Worm (Caenorhabditis elegans) whole organism, L1 larva: Measurements from ENCODE around the gene C17H11.1.

Experiments used
- C04F5.9 ChIP-seq: sonication (generic microtip); optimal IDR thresholded peaks from 2 replicates; lab custom pipeline; 2016; ENCODE audit warnings: missing genetic modification characterization, missing compliant biosample characterization
- F16B12.6 ChIP-seq: fragments of 150-350 bp; optimal IDR thresholded peaks from 2 replicates; lab custom pipeline; 2014; ENCODE audit warnings: missing biosample characterization, missing genetic modification characterization
- alr-1 ChIP-seq: fragments of 200-800 bp; sonication (Bioruptor generic); optimal IDR thresholded peaks from 2 replicates; lab custom pipeline; 2018; ENCODE audit warnings: borderline replicate concordance, mild to moderate bottlenecking, missing genetic modification characterization, missing compliant biosample characterization
- aly-2 ChIP-seq: fragments of 150-350 bp; optimal IDR thresholded peaks from 2 replicates; lab custom pipeline; 2014; ENCODE audit warnings: missing biosample characterization, missing genetic modification characterization
- ceh-88 ChIP-seq: fragments of 200-800 bp; sonication (Bioruptor generic); IDR thresholded peaks from 2 replicates; pipeline ENCODE4 v1.3.6; 2022; ENCODE audit warnings: missing genetic modification characterization, missing compliant biosample characterization
- ces-1 ChIP-seq: fragments of 150-350 bp; optimal IDR thresholded peaks from 2 replicates; lab custom pipeline; 2014; ENCODE audit warnings: missing biosample characterization, missing genetic modification reagents, missing genetic modification characterization
- egl-13 ChIP-seq: sonication (generic microtip); optimal IDR thresholded peaks from 2 replicates; lab custom pipeline; 2016; ENCODE audit warnings: missing genotype, missing genetic modification reagents, missing genetic modification characterization, missing compliant biosample characterization
- egl-27 ChIP-seq, 2 experiments: fragments of 150-350 bp in 1 of 2; sonication (generic microtip); optimal IDR thresholded peaks; 3 replicates each; lab custom pipeline; 2017 to 2018; ENCODE audit warnings: missing biosample characterization in 2 of 2, missing genetic modification characterization in 2 of 2, missing genetic modification reagents in 2 of 2
- elt-2 ChIP-seq: sonication (generic microtip); optimal IDR thresholded peaks from 2 replicates; lab custom pipeline; 2016; ENCODE audit warnings: missing genetic modification characterization, mild to moderate bottlenecking, inconsistent platforms, missing compliant biosample characterization, missing genetic modification reagents
- elt-3 ChIP-seq, 6 experiments: fragments of 150-350 bp in 1 of 6; sonication (generic microtip); optimal IDR thresholded peaks; 2 replicates each; lab custom pipeline; 2017 to 2018; ENCODE audit warnings: missing biosample characterization in 6 of 6, missing genetic modification characterization in 6 of 6, inconsistent platforms in 1 of 6
- ets-5 ChIP-seq: fragments of 200-800 bp; sonication (Bioruptor generic); IDR thresholded peaks from 2 replicates; pipeline ENCODE4 v1.3.6; 2022; ENCODE audit warnings: missing genetic modification characterization, missing compliant biosample characterization
- fkh-10 ChIP-seq: sonication (generic microtip); optimal IDR thresholded peaks from 2 replicates; lab custom pipeline; 2017; ENCODE audit warnings: missing biosample characterization, missing genetic modification reagents, missing genetic modification characterization
- fkh-4 ChIP-seq: sonication (generic microtip); optimal IDR thresholded peaks from 2 replicates; lab custom pipeline; 2016; ENCODE audit warnings: missing compliant biosample characterization, missing genetic modification characterization, borderline replicate concordance
- fkh-8 ChIP-seq: sonication (generic microtip); optimal IDR thresholded peaks from 2 replicates; lab custom pipeline; 2016; ENCODE audit warnings: mild to moderate bottlenecking, missing genetic modification characterization, missing compliant biosample characterization
- fos-1 ChIP-seq: fragments of 150-350 bp; optimal IDR thresholded peaks from 2 replicates; lab custom pipeline; 2014; ENCODE audit warnings: missing biosample characterization, missing genetic modification characterization
- hlh-4 ChIP-seq: sonication (generic microtip); optimal IDR thresholded peaks from 2 replicates; lab custom pipeline; 2016; ENCODE audit warnings: mild to moderate bottlenecking, missing genetic modification characterization, missing compliant biosample characterization
- irx-1 ChIP-seq: sonication (generic microtip); optimal IDR thresholded peaks from 2 replicates; lab custom pipeline; 2016; ENCODE audit warnings: missing genetic modification characterization, missing compliant biosample characterization
- isw-1 ChIP-seq: fragments of 200-800 bp; sonication (Bioruptor generic); IDR thresholded peaks from 2 replicates; pipeline ENCODE4 v1.3.6; 2022; ENCODE audit warnings: missing genetic modification characterization, missing compliant biosample characterization
- jun-1 ChIP-seq: fragments of 150-350 bp; optimal IDR thresholded peaks from 2 replicates; lab custom pipeline; 2014; ENCODE audit warnings: missing biosample characterization, missing genetic modification reagents, missing genetic modification characterization
- lin-15B ChIP-seq: fragments of 150-350 bp; sonication (generic microtip); optimal IDR thresholded peaks from 3 replicates; lab custom pipeline; 2014; ENCODE audit warnings: missing biosample characterization, missing genetic modification characterization
- lin-35 ChIP-seq, 2 experiments: fragments of 150-350 bp; optimal IDR thresholded peaks; 2 replicates each; lab custom pipeline; 2014; ENCODE audit warnings: missing biosample characterization in 2 of 2, missing genetic modification characterization in 2 of 2, missing genetic modification reagents in 2 of 2
- lin-39 ChIP-seq: fragments of 150-350 bp; optimal IDR thresholded peaks from 2 replicates; lab custom pipeline; 2014; ENCODE audit warnings: missing biosample characterization, missing genetic modification reagents, missing genetic modification characterization
- lir-3 ChIP-seq: sonication (generic microtip); optimal IDR thresholded peaks from 2 replicates; lab custom pipeline; 2016; ENCODE audit warnings: mild to moderate bottlenecking, missing genetic modification characterization, moderate library complexity, missing compliant biosample characterization; ENCODE audit not compliant: poor library complexity
- lsy-2 ChIP-seq, 2 experiments: fragments of 150-350 bp; optimal IDR thresholded peaks; 2 replicates each; lab custom pipeline; 2014; ENCODE audit warnings: missing biosample characterization in 2 of 2, missing genetic modification characterization in 2 of 2
- mdl-1 ChIP-seq, 2 experiments: fragments of 150-350 bp; optimal IDR thresholded peaks; 2 replicates each; lab custom pipeline; 2014 to 2017; ENCODE audit warnings: missing biosample characterization in 2 of 2, missing genetic modification characterization in 2 of 2, inconsistent platforms in 1 of 2
- mep-1 ChIP-seq: fragments of 150-350 bp; optimal IDR thresholded peaks from 2 replicates; lab custom pipeline; 2014; ENCODE audit warnings: missing biosample characterization, missing genetic modification characterization
- nhr-12 ChIP-seq: sonication (generic microtip); optimal IDR thresholded peaks from 2 replicates; lab custom pipeline; 2017; ENCODE audit warnings: missing biosample characterization, missing genetic modification characterization
- nhr-19 ChIP-seq: fragments of 200-800 bp; sonication (Bioruptor generic); conservative IDR thresholded peaks from 2 replicates; pipeline ENCODE4 v1.3.6; 2022; ENCODE audit warnings: missing genetic modification characterization, missing compliant biosample characterization
- nhr-20 ChIP-seq: sonication (generic microtip); optimal IDR thresholded peaks from 2 replicates; lab custom pipeline; 2016; ENCODE audit warnings: mild to moderate bottlenecking, missing genetic modification characterization, missing compliant biosample characterization
- nhr-47 ChIP-seq: sonication (generic microtip); optimal IDR thresholded peaks from 2 replicates; lab custom pipeline; 2016; ENCODE audit warnings: mild to moderate bottlenecking, missing genetic modification characterization, moderate library complexity, missing compliant biosample characterization
- nhr-84 ChIP-seq: sonication (generic microtip); optimal IDR thresholded peaks from 2 replicates; lab custom pipeline; 2017; ENCODE audit warnings: missing biosample characterization, missing genetic modification characterization
- pag-3 ChIP-seq: sonication (generic microtip); optimal IDR thresholded peaks from 2 replicates; lab custom pipeline; 2017; ENCODE audit warnings: missing genetic modification characterization, mild to moderate bottlenecking, missing compliant biosample characterization, antibody characterized with exemption, borderline replicate concordance; ENCODE audit not compliant: insufficient read depth
- rnt-1 ChIP-seq: sonication (generic microtip); optimal IDR thresholded peaks from 2 replicates; lab custom pipeline; 2016; ENCODE audit warnings: mild to moderate bottlenecking, missing genetic modification characterization, moderate library complexity, missing compliant biosample characterization
- snpc-4 ChIP-seq: fragments of 150-350 bp; optimal IDR thresholded peaks from 2 replicates; lab custom pipeline; 2014; ENCODE audit warnings: missing biosample characterization, missing genetic modification characterization
- snu-23 ChIP-seq: sonication (generic microtip); optimal IDR thresholded peaks from 2 replicates; lab custom pipeline; 2016; ENCODE audit warnings: missing genetic modification characterization, missing compliant biosample characterization
- sox-4 ChIP-seq: sonication (generic microtip); optimal IDR thresholded peaks from 2 replicates; lab custom pipeline; 2016; ENCODE audit warnings: missing genetic modification characterization, missing compliant biosample characterization
- sptf-1 ChIP-seq: fragments of 150-350 bp; optimal IDR thresholded peaks from 2 replicates; lab custom pipeline; 2014; ENCODE audit warnings: missing biosample characterization, missing genetic modification characterization
- sup-37 ChIP-seq: fragments of 200-800 bp; sonication (Bioruptor generic); optimal IDR thresholded peaks from 2 replicates; lab custom pipeline; 2018; ENCODE audit warnings: mild to moderate bottlenecking, missing genetic modification characterization, missing compliant biosample characterization
- swsn-7 ChIP-seq: sonication (generic microtip); optimal IDR thresholded peaks from 2 replicates; lab custom pipeline; 2016; ENCODE audit warnings: missing genetic modification characterization, missing compliant biosample characterization
- unc-62 ChIP-seq: fragments of 150-350 bp; optimal IDR thresholded peaks from 2 replicates; lab custom pipeline; 2014; ENCODE audit warnings: missing biosample characterization, missing genetic modification reagents, missing genetic modification characterization
- unc-86 ChIP-seq: sonication (generic microtip); optimal IDR thresholded peaks from 2 replicates; lab custom pipeline; 2016; ENCODE audit warnings: missing genetic modification characterization, missing compliant biosample characterization
- unc-98 ChIP-seq: fragments of 200-800 bp; sonication (Bioruptor generic); IDR thresholded peaks from 2 replicates; pipeline ENCODE4 v1.3.6; 2022; ENCODE audit warnings: missing genetic modification characterization, missing compliant biosample characterization
- xbp-1 ChIP-seq: sonication (generic microtip); optimal IDR thresholded peaks from 2 replicates; lab custom pipeline; 2016; ENCODE audit warnings: missing genetic modification characterization, missing compliant biosample characterization
- ztf-11 ChIP-seq, 2 experiments: sonication (generic microtip); optimal IDR thresholded peaks; 2 replicates each; lab custom pipeline; 2016 to 2017; ENCODE audit warnings: missing genetic modification characterization in 2 of 2, missing biosample characterization in 1 of 2, missing compliant biosample characterization in 1 of 2

Gene C17H11.1

ce11 chrX:8136276-8136891 lies 37.3 kb upstream of the C17H11.1 start, which contains the start of gene C02B8.6 (continued):
- TF ChIP-seq nhr-47 (tag; lab: Kevin White, UChicago) (peak; percentile 39), sup-37 (no peak), ztf-11 (tag; optimal IDR thresholded peaks at IDR 0.05; lab: Kevin White, UChicago) (no peak), pag-3 (tag; lab: Kevin White, UChicago) (no peak), nhr-84 (no peak), unc-62 (GFP tag; lab: Kevin White, UChicago) (no peak), ceh-88 (no peak), isw-1 (GFP tag; lab: Robert Waterston, UW) (no peak), egl-27 (tag; optimal IDR thresholded peaks at IDR 0.05; lab: Kevin White, UChicago) (no peak), snpc-4 (no peak), snu-23 (GFP tag; lab: Kevin White, UChicago) (peak; percentile 60), F16B12.6 (tag; lab: Kevin White, UChicago) (peak; percentile 81), unc-98 (GFP tag; lab: Robert Waterston, UW) (no peak), sox-4 (tag; lab: Kevin White, UChicago) (no peak), lin-35 (GFP tag; optimal IDR thresholded peaks at IDR 0.05; lab: Kevin White, UChicago) (peak; percentile 24 to 60), ces-1 (no peak), fkh-8 (tag; lab: Kevin White, UChicago) (no peak), jun-1 (tag; lab: Kevin White, UChicago) (no peak), elt-2 (tag; lab: Kevin White, UChicago) (peak; percentile 13), rnt-1 (tag; lab: Kevin White, UChicago) (peak; percentile 27), nhr-12 (tag; lab: Kevin White, UChicago) (no peak), sptf-1 (no peak), irx-1 (tag; lab: Kevin White, UChicago) (peak; percentile 17), lsy-2 (tag; optimal IDR thresholded peaks at IDR 0.05; lab: Kevin White, UChicago) (peak; percentile 9 to 65), mep-1 (tag; lab: Kevin White, UChicago) (peak; percentile 79), alr-1 (tag; lab: Kevin White, UChicago) (no peak), hlh-4 (tag; lab: Kevin White, UChicago) (no peak), egl-13 (no peak), lir-3 (tag; lab: Kevin White, UChicago) (no peak), ets-5 (GFP tag; lab: Robert Waterston, UW) (no peak), lin-39 (tag; lab: Kevin White, UChicago) (no peak), aly-2 (tag; lab: Kevin White, UChicago) (no peak), nhr-20 (tag; lab: Kevin White, UChicago) (peak; percentile 25), swsn-7 (tag; lab: Kevin White, UChicago) (peak; percentile 40), fkh-4 (tag; lab: Kevin White, UChicago) (no peak), unc-86 (no peak), fos-1 (tag; lab: Kevin White, UChicago) (no peak), C04F5.9 (tag; lab: Kevin White, UChicago) (no peak), lin-15B (tag; lab: Kevin White, UChicago) (no peak), mdl-1 (tag; optimal IDR thresholded peaks at IDR 0.05; lab: Kevin White, UChicago) (peak in 1 of 2 experiments; percentile 23), fkh-10 (no peak), xbp-1 (tag; lab: Kevin White, UChicago) (peak; percentile 27), elt-3 (tag; optimal IDR thresholded peaks at IDR 0.05; lab: Kevin White, UChicago) (peak in 1 of 6 experiments; percentile 21), nhr-19 (no peak)
